Worm (Caenorhabditis elegans) whole organism, L2 larva: ENCODE results near the gene tmem-17.

Experiments used
- C34F6.9 ChIP-seq: fragments of 150-350 bp; optimal IDR thresholded peaks from 2 replicates; lab custom pipeline; 2014; ENCODE audit warnings: missing biosample characterization, missing genetic modification characterization
- R02D3.7 ChIP-seq: fragments of 150-350 bp; optimal IDR thresholded peaks from 2 replicates; lab custom pipeline; 2014; ENCODE audit warnings: missing biosample characterization, missing genetic modification characterization
- Y55F3AM.14 ChIP-seq: fragments of 200-800 bp; sonication (Bioruptor generic); optimal IDR thresholded peaks from 2 replicates; lab custom pipeline; 2018; ENCODE audit warnings: mild to moderate bottlenecking, missing genetic modification characterization, missing compliant biosample characterization
- alr-1 ChIP-seq: fragments of 150-350 bp; optimal IDR thresholded peaks from 2 replicates; lab custom pipeline; 2014; ENCODE audit warnings: missing biosample characterization, missing genetic modification characterization
- aly-2 ChIP-seq: fragments of 150-350 bp; optimal IDR thresholded peaks from 2 replicates; lab custom pipeline; 2014; ENCODE audit warnings: missing biosample characterization, missing genetic modification characterization
- ama-1 ChIP-seq: fragments of 150-350 bp; optimal IDR thresholded peaks from 2 replicates; lab custom pipeline; 2018; ENCODE audit warnings: inconsistent platforms
- blmp-1 ChIP-seq: sonication (generic microtip); optimal IDR thresholded peaks from 2 replicates; lab custom pipeline; 2017; ENCODE audit warnings: missing genetic modification characterization, mild to moderate bottlenecking, missing compliant biosample characterization, antibody characterized with exemption, moderate library complexity; ENCODE audit not compliant: insufficient read depth
- ceh-16 ChIP-seq: fragments of 150-350 bp; optimal IDR thresholded peaks from 2 replicates; lab custom pipeline; 2014; ENCODE audit warnings: missing biosample characterization, missing genetic modification characterization
- ceh-82 ChIP-seq: fragments of 150-350 bp; optimal IDR thresholded peaks from 2 replicates; lab custom pipeline; 2014; ENCODE audit warnings: missing biosample characterization, missing genetic modification characterization
- crh-2 ChIP-seq: sonication (generic microtip); optimal IDR thresholded peaks from 2 replicates; lab custom pipeline; 2017; ENCODE audit warnings: missing biosample characterization, missing genetic modification characterization
- dmd-4 ChIP-seq: sonication (generic microtip); optimal IDR thresholded peaks from 2 replicates; lab custom pipeline; 2017; ENCODE audit warnings: missing biosample characterization, missing genetic modification characterization
- egl-27 ChIP-seq: sonication (generic microtip); optimal IDR thresholded peaks from 3 replicates; lab custom pipeline; 2017; ENCODE audit warnings: missing biosample characterization, missing genetic modification reagents, missing genetic modification characterization
- elt-1 ChIP-seq: fragments of 150-350 bp; optimal IDR thresholded peaks from 2 replicates; lab custom pipeline; 2014; ENCODE audit warnings: missing biosample characterization, missing genetic modification characterization
- elt-3 ChIP-seq: sonication (generic microtip); optimal IDR thresholded peaks from 2 replicates; lab custom pipeline; 2017; ENCODE audit warnings: missing biosample characterization, missing genetic modification characterization
- fos-1 ChIP-seq: fragments of 150-350 bp; optimal IDR thresholded peaks from 2 replicates; lab custom pipeline; 2014; ENCODE audit warnings: missing biosample characterization, missing genetic modification characterization
- gmeb-1 ChIP-seq: fragments of 150-350 bp; optimal IDR thresholded peaks from 2 replicates; lab custom pipeline; 2014; ENCODE audit warnings: missing biosample characterization, missing genetic modification characterization
- lin-11 ChIP-seq: fragments of 150-350 bp; sonication (generic microtip); optimal IDR thresholded peaks from 2 replicates; lab custom pipeline; 2014; ENCODE audit warnings: missing biosample characterization, missing genetic modification characterization, inconsistent platforms, mixed read lengths
- lin-13 ChIP-seq: fragments of 150-350 bp; optimal IDR thresholded peaks from 2 replicates; lab custom pipeline; 2014; ENCODE audit warnings: missing biosample characterization, missing genetic modification reagents, missing genetic modification characterization
- lin-39 ChIP-seq: fragments of 150-350 bp; optimal IDR thresholded peaks from 2 replicates; lab custom pipeline; 2014; ENCODE audit warnings: missing biosample characterization, missing genetic modification reagents, missing genetic modification characterization
- lsy-2 ChIP-seq, 2 experiments: fragments of 150-350 bp in 1 of 2; sonication (generic microtip) in 1 of 2; optimal IDR thresholded peaks; 2 replicates each; lab custom pipeline; 2014 to 2017; ENCODE audit warnings: missing biosample characterization in 2 of 2, missing genetic modification characterization in 2 of 2
- mab-5 ChIP-seq: fragments of 150-350 bp; optimal IDR thresholded peaks from 2 replicates; lab custom pipeline; 2014; ENCODE audit warnings: missing biosample characterization, missing genetic modification characterization
- mbf-1 ChIP-seq: sonication (generic microtip); optimal IDR thresholded peaks from 2 replicates; lab custom pipeline; 2017; ENCODE audit warnings: missing biosample characterization, missing genetic modification characterization
- mdl-1 ChIP-seq, 2 experiments: fragments of 150-350 bp in 1 of 2; sonication (generic microtip) in 1 of 2; optimal IDR thresholded peaks; 2 replicates each; lab custom pipeline; 2017; ENCODE audit warnings: missing biosample characterization in 2 of 2, missing genetic modification characterization in 2 of 2
- nhr-10 ChIP-seq: sonication (generic microtip); optimal IDR thresholded peaks from 2 replicates; lab custom pipeline; 2017; ENCODE audit warnings: missing biosample characterization, missing genetic modification characterization
- nhr-11 ChIP-seq: fragments of 150-350 bp; optimal IDR thresholded peaks from 2 replicates; lab custom pipeline; 2014; ENCODE audit warnings: missing biosample characterization, missing genetic modification characterization
- nhr-12 ChIP-seq: fragments of 150-350 bp; optimal IDR thresholded peaks from 2 replicates; lab custom pipeline; 2014; ENCODE audit warnings: missing biosample characterization, missing genetic modification characterization
- nhr-129 ChIP-seq: fragments of 150-350 bp; optimal IDR thresholded peaks from 2 replicates; lab custom pipeline; 2014; ENCODE audit warnings: missing biosample characterization, missing genetic modification characterization
- nhr-21 ChIP-seq: fragments of 150-350 bp; optimal IDR thresholded peaks from 2 replicates; lab custom pipeline; 2014; ENCODE audit warnings: missing biosample characterization, missing genetic modification characterization
- nhr-23 ChIP-seq: fragments of 150-350 bp; optimal IDR thresholded peaks from 2 replicates; lab custom pipeline; 2014; ENCODE audit warnings: missing biosample characterization, missing genetic modification reagents, missing genetic modification characterization
- nhr-237 ChIP-seq: fragments of 150-350 bp; optimal IDR thresholded peaks from 2 replicates; lab custom pipeline; 2014; ENCODE audit warnings: missing biosample characterization, missing genetic modification characterization
- nhr-25 ChIP-seq: fragments of 150-350 bp; sonication (generic microtip); optimal IDR thresholded peaks from 3 replicates; lab custom pipeline; 2014; ENCODE audit warnings: missing biosample characterization, missing genetic modification characterization
- nhr-6 ChIP-seq: fragments of 150-350 bp; optimal IDR thresholded peaks from 2 replicates; lab custom pipeline; 2014; ENCODE audit warnings: missing biosample characterization, missing genetic modification characterization
- nhr-77 ChIP-seq: fragments of 150-350 bp; optimal IDR thresholded peaks from 2 replicates; lab custom pipeline; 2014; ENCODE audit warnings: missing biosample characterization, missing genetic modification characterization
- peb-1 ChIP-seq: fragments of 150-350 bp; optimal IDR thresholded peaks from 2 replicates; lab custom pipeline; 2014; ENCODE audit warnings: missing biosample characterization, missing genetic modification characterization
- sem-4 ChIP-seq: fragments of 150-350 bp; optimal IDR thresholded peaks from 2 replicates; lab custom pipeline; 2014; ENCODE audit warnings: missing biosample characterization, missing genetic modification reagents, missing genetic modification characterization
- skn-1 ChIP-seq: sonication (generic microtip); optimal IDR thresholded peaks from 2 replicates; lab custom pipeline; 2017; ENCODE audit warnings: missing biosample characterization, missing genetic modification characterization
- sma-3 ChIP-seq: sonication (generic microtip); optimal IDR thresholded peaks from 2 replicates; lab custom pipeline; 2016; ENCODE audit warnings: missing genetic modification reagents, missing genetic modification characterization, missing compliant biosample characterization
- sma-9 ChIP-seq, 2 experiments: fragments of 150-350 bp in 1 of 2; sonication (generic microtip) in 1 of 2; optimal IDR thresholded peaks; 2 replicates each; lab custom pipeline; 2014 to 2016; ENCODE audit warnings: missing genetic modification characterization in 2 of 2, mild to moderate bottlenecking in 1 of 2, missing biosample characterization in 1 of 2, missing compliant biosample characterization in 1 of 2, missing genetic modification reagents in 1 of 2, moderate library complexity in 1 of 2
- snpc-4 ChIP-seq: fragments of 150-350 bp; optimal IDR thresholded peaks from 2 replicates; lab custom pipeline; 2014; ENCODE audit warnings: missing biosample characterization, missing genetic modification characterization
- unc-39 ChIP-seq: fragments of 150-350 bp; optimal IDR thresholded peaks from 2 replicates; lab custom pipeline; 2014; ENCODE audit warnings: missing biosample characterization, missing genetic modification characterization
- unc-55 ChIP-seq: fragments of 150-350 bp; sonication (generic microtip); optimal IDR thresholded peaks from 3 replicates; lab custom pipeline; 2014; ENCODE audit warnings: missing biosample characterization, missing genetic modification reagents, missing genetic modification characterization
- unc-62 ChIP-seq: fragments of 150-350 bp; optimal IDR thresholded peaks from 2 replicates; lab custom pipeline; 2014; ENCODE audit warnings: missing biosample characterization, missing genetic modification reagents, missing genetic modification characterization
- zag-1 ChIP-seq: fragments of 150-350 bp; optimal IDR thresholded peaks from 2 replicates; lab custom pipeline; 2014; ENCODE audit warnings: missing biosample characterization, missing genetic modification characterization
- ztf-1 ChIP-seq: fragments of 200-800 bp; sonication (Bioruptor generic); conservative IDR thresholded peaks from 2 replicates; pipeline ENCODE4 v1.3.6; 2022; ENCODE audit warnings: missing genetic modification characterization, missing compliant biosample characterization
- ztf-11 ChIP-seq: sonication (generic microtip); optimal IDR thresholded peaks from 2 replicates; lab custom pipeline; 2017; ENCODE audit warnings: missing biosample characterization, missing genetic modification characterization
- ztf-4 ChIP-seq: fragments of 150-350 bp; optimal IDR thresholded peaks from 2 replicates; lab custom pipeline; 2014; ENCODE audit warnings: missing biosample characterization, missing genetic modification characterization

tmem-17 gene

DNA sequence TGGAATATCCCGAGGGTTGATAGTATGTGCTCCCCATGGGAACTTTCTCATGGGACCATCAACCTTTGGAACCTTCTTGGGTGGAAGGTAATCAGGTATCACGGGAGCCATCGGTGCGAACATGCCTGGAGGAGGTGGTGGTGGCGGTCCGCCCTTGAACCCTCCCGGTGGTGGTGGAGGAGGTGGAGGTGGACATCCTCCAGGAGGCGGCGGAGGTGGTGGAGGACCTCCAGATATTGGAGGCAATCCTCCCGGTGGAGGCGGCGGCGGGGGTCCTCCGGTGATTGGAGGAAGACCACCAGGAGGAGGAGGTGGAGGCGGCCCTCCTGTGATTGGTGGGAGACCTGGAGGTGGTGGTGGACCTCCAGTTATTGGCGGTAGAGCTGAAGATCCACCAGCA, 44.2 kb upstream of the tmem-17 start:
- no peak for TF ChIP-seq elt-1 (tag; lab: Kevin White, UChicago)
- no peak for TF ChIP-seq aly-2 (tag; lab: Kevin White, UChicago)
- no peak for TF ChIP-seq crh-2
- no peak for TF ChIP-seq nhr-129 (tag; lab: Kevin White, UChicago)
- TF ChIP-seq sma-9 (GFP tag; optimal IDR thresholded peaks at IDR 0.05; lab: Kevin White, UChicago): no peak
- no peak for TF ChIP-seq sma-9 (tag; optimal IDR thresholded peaks at IDR 0.05; lab: Kevin White, UChicago)
- no peak for TF ChIP-seq peb-1 (tag; lab: Kevin White, UChicago)
- TF ChIP-seq mbf-1 (tag; lab: Kevin White, UChicago): no peak
- no peak for TF ChIP-seq nhr-10 (tag; lab: Kevin White, UChicago)
- no peak for TF ChIP-seq ztf-11 (tag; lab: Kevin White, UChicago)
- TF ChIP-seq egl-27 (tag; lab: Kevin White, UChicago): no peak
- no peak for TF ChIP-seq ztf-1 (GFP tag; lab: Robert Waterston, UW)
- TF ChIP-seq ceh-82 (tag; lab: Kevin White, UChicago): no peak
- no peak for TF ChIP-seq ceh-16 (tag; lab: Kevin White, UChicago)
- no peak for TF ChIP-seq lin-39 (tag; lab: Kevin White, UChicago)

- no peak for TF ChIP-seq dmd-4 (tag; lab: Kevin White, UChicago)
Measured at ce11 chrIII:7029105-7029504, 41.0 kb upstream of the tmem-17 start, which contains the start of gene cyk-1. TSS of gene cyk-1 (minus strand) at chrIII:7029205.

DNA sequence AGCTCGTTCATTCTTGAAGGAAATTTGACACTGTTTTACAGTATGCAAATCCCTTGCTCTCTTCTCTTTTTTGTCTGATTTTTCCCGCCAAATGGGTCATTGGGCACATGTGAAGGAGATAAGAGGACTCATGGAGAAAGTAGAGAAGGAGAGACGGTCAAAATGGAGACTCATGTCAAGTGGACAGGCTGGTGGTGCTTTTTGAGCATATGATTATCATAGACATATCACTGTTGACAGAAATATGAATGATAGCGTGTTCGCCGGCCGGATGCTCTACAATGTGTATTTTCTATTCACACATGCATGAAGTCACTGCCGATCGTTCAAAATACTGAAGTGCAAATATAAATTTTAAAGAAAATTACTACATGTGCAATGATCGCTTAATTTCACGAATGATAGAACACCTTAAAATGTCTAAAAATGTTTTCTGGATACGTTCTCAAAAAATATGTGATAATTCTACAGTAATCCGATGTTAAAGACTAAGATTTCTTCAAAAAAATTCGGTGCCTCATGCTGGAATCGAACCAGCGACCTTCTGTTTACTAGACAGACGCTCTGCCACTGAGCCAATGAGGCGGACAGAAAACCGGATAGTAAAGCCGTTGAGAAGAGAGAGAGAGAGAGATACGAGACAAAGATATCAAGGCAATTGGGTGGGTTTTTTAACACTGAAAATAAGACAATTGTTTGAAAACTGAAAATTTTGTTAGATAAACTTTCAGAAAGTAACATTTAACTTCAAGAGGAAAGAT, 39.9 kb upstream of the tmem-17 start:
- TF ChIP-seq unc-39 (no peak), zag-1 (no peak), mbf-1 (tag; lab: Kevin White, UChicago) (no peak), aly-2 (tag; lab: Kevin White, UChicago) (no peak), blmp-1 (tag; lab: Kevin White, UChicago) (no peak), fos-1 (no peak), nhr-237 (tag; lab: Kevin White, UChicago) (no peak), sem-4 (tag; lab: Kevin White, UChicago) (no peak), C34F6.9 (tag; lab: Kevin White, UChicago) (peak; percentile 19), elt-1 (tag; lab: Kevin White, UChicago) (no peak), ztf-11 (tag; lab: Kevin White, UChicago) (no peak), R02D3.7 (tag; lab: Kevin White, UChicago) (no peak), nhr-6 (tag; lab: Kevin White, UChicago) (no peak), dmd-4 (tag; lab: Kevin White, UChicago) (no peak), lin-11 (tag; lab: Kevin White, UChicago) (no peak), ceh-16 (tag; lab: Kevin White, UChicago) (no peak), nhr-10 (tag; lab: Kevin White, UChicago) (no peak), Y55F3AM.14 (no peak), lsy-2 (tag; optimal IDR thresholded peaks at IDR 0.05; lab: Kevin White, UChicago) (peak in 1 of 2 experiments; percentile 52), crh-2 (peak; percentile 43), nhr-21 (no peak), mdl-1 (tag; optimal IDR thresholded peaks at IDR 0.05; lab: Kevin White, UChicago) (no peak), snpc-4 (peak; percentile 94), skn-1 (tag; lab: Kevin White, UChicago) (no peak), nhr-12 (no peak), nhr-23 (tag; lab: Kevin White, UChicago) (no peak), sma-3 (GFP tag; lab: Kevin White, UChicago) (peak; percentile 18), ztf-1 (GFP tag; lab: Robert Waterston, UW) (no peak), sma-9 (GFP tag; optimal IDR thresholded peaks at IDR 0.05; lab: Kevin White, UChicago) (peak; percentile 49), sma-9 (tag; optimal IDR thresholded peaks at IDR 0.05; lab: Kevin White, UChicago) (no peak), unc-62 (GFP tag; lab: Kevin White, UChicago) (no peak), elt-3 (no peak), nhr-25 (tag; lab: Kevin White, UChicago) (no peak), gmeb-1 (tag; lab: Kevin White, UChicago) (peak; percentile 27), lin-39 (tag; lab: Kevin White, UChicago) (no peak), peb-1 (tag; lab: Kevin White, UChicago) (no peak), ama-1 (no peak), nhr-11 (tag; lab: Kevin White, UChicago) (no peak), lin-13 (peak; percentile 27), egl-27 (tag; lab: Kevin White, UChicago) (no peak), ceh-82 (tag; lab: Kevin White, UChicago) (no peak), nhr-77 (tag; lab: Kevin White, UChicago) (no peak), mab-5 (no peak), unc-55 (GFP tag; lab: Kevin White, UChicago) (peak; percentile 62), ztf-4 (tag; lab: Kevin White, UChicago) (no peak), alr-1 (tag; lab: Kevin White, UChicago) (no peak), nhr-129 (tag; lab: Kevin White, UChicago) (peak; percentile 62)
